Fruit fly (Drosophila melanogaster) whole organism, wandering third instar larva: ENCODE results near the gene CG31948.

Experiments
- Abd-B ChIP-seq: fragments of >200 bp; optimal IDR thresholded peaks from 2 replicates; lab custom pipeline; 2017; ENCODE audit warnings: missing biosample characterization, missing genetic modification characterization
- CG9705 ChIP-seq: fragments of 200-800 bp; sonication (Bioruptor generic); optimal IDR thresholded peaks from 2 replicates; lab custom pipeline; 2018; ENCODE audit warnings: missing biosample characterization, mild to moderate bottlenecking, missing genetic modification characterization
- Dfd ChIP-seq: fragments of >200 bp; optimal IDR thresholded peaks from 2 replicates; lab custom pipeline; 2017; ENCODE audit warnings: missing biosample characterization, missing genetic modification characterization
- Dif ChIP-seq: fragments of 200-275, 200-300 bp; sonication (Bioruptor generic); optimal IDR thresholded peaks from 2 replicates; lab custom pipeline; 2018; ENCODE audit warnings: missing biosample characterization, missing genetic modification characterization; ENCODE audit not compliant: partially characterized antibody
- GATAd ChIP-seq: sonication (Bioruptor generic); optimal IDR thresholded peaks from 2 replicates; lab custom pipeline; 2016; ENCODE audit warnings: missing biosample characterization, missing genetic modification characterization
- HLH106 ChIP-seq: fragments of 200-800 bp; optimal IDR thresholded peaks from 3 replicates; lab custom pipeline; 2019; ENCODE audit warnings: missing biosample characterization, mild to moderate bottlenecking, missing genetic modification characterization, moderate library complexity
- Hnf4 ChIP-seq: fragments of 200-800 bp; sonication (Bioruptor generic); optimal IDR thresholded peaks from 2 replicates; lab custom pipeline; 2016; ENCODE audit warnings: missing biosample characterization, mild to moderate bottlenecking, missing genetic modification characterization
- Hr78 ChIP-seq: fragments of >200 bp; optimal IDR thresholded peaks from 2 replicates; lab custom pipeline; 2017; ENCODE audit warnings: missing biosample characterization, missing genetic modification characterization
- Jra ChIP-seq: sonication (Bioruptor generic); optimal IDR thresholded peaks from 2 replicates; lab custom pipeline; 2016; ENCODE audit warnings: missing biosample characterization, missing genetic modification characterization
- Mio ChIP-seq: sonication (Bioruptor generic); optimal IDR thresholded peaks from 2 replicates; lab custom pipeline; 2016; ENCODE audit warnings: missing biosample characterization, missing genetic modification characterization
- Myc ChIP-seq: fragments of >200 bp; optimal IDR thresholded peaks from 2 replicates; lab custom pipeline; 2017
- N ChIP-seq: fragments of >200 bp; optimal IDR thresholded peaks from 2 replicates; lab custom pipeline; 2018; ENCODE audit warnings: missing biosample characterization, missing external identifiers, missing genetic modification characterization
- OdsH ChIP-seq: fragments of 200-800 bp; sonication (Bioruptor generic); optimal IDR thresholded peaks from 2 replicates; lab custom pipeline; 2016; ENCODE audit warnings: missing biosample characterization, mild to moderate bottlenecking, missing genetic modification characterization
- Rel ChIP-seq, 2 experiments: fragments of 200-800 bp; sonication (Bioruptor generic) in 1 of 2; optimal IDR thresholded peaks; 2 replicates in 1 of 2; 3 replicates in 1 of 2; lab custom pipeline; 2016 to 2019; ENCODE audit warnings: mild to moderate bottlenecking in 2 of 2, missing biosample characterization in 2 of 2, missing genetic modification characterization in 2 of 2, moderate library complexity in 1 of 2
- Sp1 ChIP-seq: fragments of 200-800 bp; sonication (Bioruptor generic); optimal IDR thresholded peaks from 3 replicates; lab custom pipeline; 2019; ENCODE audit warnings: missing biosample characterization, mild to moderate bottlenecking, missing genetic modification characterization, moderate library complexity
- br ChIP-seq: fragments of 200-800 bp; sonication (Bioruptor generic); optimal IDR thresholded peaks from 2 replicates; lab custom pipeline; 2016; ENCODE audit warnings: missing biosample characterization, missing genetic modification characterization
- brk ChIP-seq: fragments of 200-800 bp; sonication (Bioruptor generic); optimal IDR thresholded peaks from 2 replicates; lab custom pipeline; 2016; ENCODE audit warnings: missing biosample characterization, mild to moderate bottlenecking, missing genetic modification characterization
- dl ChIP-seq, 2 experiments: fragments of 175-275, 200-275 bp in 1 of 2; fragments of 200-275 bp in 1 of 2; sonication (Bioruptor generic); optimal IDR thresholded peaks; lab custom pipeline; 2018; ENCODE audit warnings: mild to moderate bottlenecking in 2 of 2, missing biosample characterization in 2 of 2, missing genetic modification characterization in 2 of 2, moderate library complexity in 2 of 2; ENCODE audit not compliant: partially characterized antibody in 2 of 2, insufficient read depth in 1 of 2
- dmrt93B ChIP-seq: fragments of 200-800 bp; sonication (Bioruptor generic); optimal IDR thresholded peaks from 2 replicates; lab custom pipeline; 2018; ENCODE audit warnings: missing biosample characterization, mild to moderate bottlenecking, missing genetic modification characterization
- dsf ChIP-seq: sonication (Bioruptor generic); optimal IDR thresholded peaks from 2 replicates; lab custom pipeline; 2016; ENCODE audit warnings: missing biosample characterization, missing genetic modification characterization, borderline replicate concordance
- ey ChIP-seq: fragments of 200-800 bp; sonication (Bioruptor generic); optimal IDR thresholded peaks from 2 replicates; lab custom pipeline; 2016; ENCODE audit warnings: missing biosample characterization, missing genetic modification characterization
- foxo ChIP-seq, 2 experiments: fragments of 200-800 bp; sonication (Bioruptor generic); optimal IDR thresholded peaks; 2 replicates in 1 of 2; 3 replicates in 1 of 2; lab custom pipeline; 2016 to 2017; ENCODE audit warnings: missing biosample characterization in 2 of 2, missing genetic modification characterization in 2 of 2
- fru ChIP-seq: fragments of 200-800 bp; sonication (Bioruptor generic); optimal IDR thresholded peaks from 3 replicates; lab custom pipeline; 2016; ENCODE audit warnings: missing biosample characterization, mild to moderate bottlenecking, missing genetic modification characterization
- h ChIP-seq: fragments of 200-800 bp; sonication (Bioruptor generic); optimal IDR thresholded peaks from 3 replicates; lab custom pipeline; 2016; ENCODE audit warnings: missing biosample characterization, mild to moderate bottlenecking, missing genetic modification characterization
- jim ChIP-seq: fragments of 175-275, 200-325 bp; sonication (Bioruptor generic); optimal IDR thresholded peaks from 2 replicates; lab custom pipeline; 2016; ENCODE audit warnings: missing biosample characterization, mild to moderate bottlenecking, missing genetic modification characterization
- lola ChIP-seq: fragments of >200 bp; optimal IDR thresholded peaks from 2 replicates; lab custom pipeline; 2017; ENCODE audit warnings: missing biosample characterization, missing genetic modification characterization
- pan ChIP-seq: fragments of >200 bp; optimal IDR thresholded peaks from 2 replicates; lab custom pipeline; 2017
- psq ChIP-seq: fragments of 200-800 bp; sonication (Bioruptor generic); optimal IDR thresholded peaks from 3 replicates; lab custom pipeline; 2017; ENCODE audit warnings: missing biosample characterization, mild to moderate bottlenecking, missing genetic modification characterization, moderate library complexity
- sage ChIP-seq: fragments of 200-800 bp; sonication (Bioruptor generic); optimal IDR thresholded peaks from 2 replicates; lab custom pipeline; 2016; ENCODE audit warnings: missing biosample characterization, mild to moderate bottlenecking, missing genetic modification characterization
- tai ChIP-seq: sonication (Bioruptor generic); optimal IDR thresholded peaks from 2 replicates; lab custom pipeline; 2016; ENCODE audit warnings: missing biosample characterization, missing genetic modification characterization
- usp ChIP-seq: fragments of >200 bp; optimal IDR thresholded peaks from 2 replicates; lab custom pipeline; 2017; ENCODE audit warnings: missing biosample characterization, missing genetic modification characterization
- woc ChIP-seq: sonication (Bioruptor generic); optimal IDR thresholded peaks from 2 replicates; lab custom pipeline; 2016; ENCODE audit warnings: missing biosample characterization, mild to moderate bottlenecking, missing genetic modification characterization

CG31948 gene

DNA sequence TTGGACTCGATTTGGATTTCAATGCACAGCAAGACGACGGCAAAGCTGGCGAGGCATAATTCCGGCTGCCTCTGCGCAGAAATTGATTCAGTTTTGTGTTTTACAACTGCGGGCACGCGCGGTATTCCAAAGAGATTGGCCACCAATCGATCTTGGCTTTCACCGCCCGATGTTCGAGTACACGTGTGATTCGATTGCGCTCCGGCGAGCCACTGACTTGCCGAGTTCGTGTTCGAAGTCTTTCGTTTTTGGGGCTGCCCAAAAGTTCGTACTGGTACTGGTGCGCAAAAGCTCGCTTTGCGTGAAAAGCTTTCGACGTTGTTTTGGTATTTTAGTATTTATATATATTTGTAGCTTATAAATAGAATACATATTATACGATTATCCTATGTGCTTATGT lies 1.4 kb downstream of the CG31948 start, which contains the start of gene CG18641:
Gene CG18641, minus strand, starts transcription at position 214 of the 400 bp plus-strand sequence.
- TF ChIP-seq N (GFP tag; lab: Kevin White, UChicago) = no peak
- no peak for TF ChIP-seq GATAd (GFP tag; lab: Kevin White, UChicago)
- TF ChIP-seq Myc = no peak
- no peak for TF ChIP-seq Sp1 (GFP tag; lab: Kevin White, UChicago)
- TF ChIP-seq psq = no peak
- no peak for TF ChIP-seq Abd-B (GFP tag; lab: Kevin White, UChicago)
- TF ChIP-seq fru (GFP tag; lab: Kevin White, UChicago) = no peak
- TF ChIP-seq Hr78 (GFP tag; lab: Kevin White, UChicago) = no peak
- TF ChIP-seq Mio (GFP tag; lab: Kevin White, UChicago) = no peak
- TF ChIP-seq Dif (GFP tag; lab: Kevin White, UChicago) = no peak
- TF ChIP-seq lola (GFP tag; lab: Kevin White, UChicago) = no peak

DNA sequence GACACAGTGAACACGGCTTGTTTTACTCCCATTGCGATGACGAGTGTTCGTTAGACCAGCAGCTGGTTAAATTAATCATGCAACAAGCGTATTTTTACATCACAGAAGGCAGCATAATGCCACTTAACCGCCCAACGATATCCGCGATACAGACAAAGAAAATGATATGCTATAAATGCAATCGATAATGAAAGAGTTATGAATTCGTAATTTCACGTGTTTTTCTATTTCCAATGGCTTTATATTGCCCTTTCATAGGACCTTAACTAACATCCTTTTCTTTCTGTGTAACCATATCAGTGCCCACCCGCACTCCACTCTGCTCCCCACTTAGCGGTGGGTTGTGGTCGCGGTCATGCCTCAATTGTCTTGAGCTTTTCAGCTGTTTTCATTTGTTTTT lies 3.4 kb downstream of the CG31948 start:
- TF ChIP-seq usp (GFP tag; lab: Kevin White, UChicago) (no peak), woc (GFP tag; lab: Kevin White, UChicago) (no peak), Myc (no peak)

DNA sequence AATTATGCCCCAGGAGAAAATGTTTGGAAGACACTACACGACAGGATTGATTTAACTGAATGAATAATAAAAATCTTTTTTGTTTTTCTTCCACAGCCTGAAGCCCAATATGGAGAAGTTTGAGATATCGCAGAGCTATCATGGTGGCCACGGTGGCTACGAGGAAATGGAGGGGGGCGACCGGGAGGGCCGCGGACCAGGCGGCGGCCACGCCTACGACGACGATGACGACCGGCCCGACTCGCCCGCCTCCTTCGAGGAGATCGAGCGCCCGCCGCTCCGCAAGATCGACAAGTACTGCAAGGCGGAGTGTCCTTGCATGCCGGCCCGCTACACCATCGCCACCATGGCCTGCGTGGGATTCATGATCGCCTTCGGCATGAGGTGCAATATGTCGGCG lies 11.9 kb downstream of the CG31948 start:
- TF ChIP-seq Dfd (peak; percentile 98), lola (GFP tag; lab: Kevin White, UChicago) (no peak), Myc (no peak), Dif (GFP tag; lab: Kevin White, UChicago) (no peak), Sp1 (GFP tag; lab: Kevin White, UChicago) (no peak), fru (GFP tag; lab: Kevin White, UChicago) (no peak), Rel (GFP tag; optimal IDR thresholded peaks at IDR 0.05; lab: Kevin White, UChicago) (no peak), Rel (tag; optimal IDR thresholded peaks at IDR 0.05; lab: Kevin White, UChicago) (no peak), sage (GFP tag; lab: Kevin White, UChicago) (no peak)

DNA sequence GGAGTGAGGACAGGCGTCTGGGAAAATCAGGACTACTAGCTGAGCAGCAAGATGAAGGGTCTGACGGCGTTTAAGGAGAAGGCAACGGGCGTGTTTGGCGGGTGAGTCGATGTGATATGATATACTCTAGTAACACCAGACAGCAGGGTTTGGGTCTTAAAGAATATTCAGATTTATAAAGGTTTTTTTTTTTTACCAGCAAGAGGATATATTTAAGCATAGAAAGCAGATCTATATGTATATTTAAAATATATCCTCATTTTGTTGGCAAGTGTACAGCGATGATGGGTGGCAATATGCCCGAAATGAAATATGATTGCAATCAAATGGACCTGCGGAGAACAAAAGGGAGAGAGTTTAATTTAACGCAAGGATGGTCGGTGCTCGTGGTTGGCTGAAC lies 14.3 kb downstream of the CG31948 start:
- TF ChIP-seq foxo (GFP tag; optimal IDR thresholded peaks at IDR 0.05; lab: Kevin White, UChicago) = peak in 1 of 2 experiments; percentile 13
- TF ChIP-seq sage (GFP tag; lab: Kevin White, UChicago) = no peak
- no peak for TF ChIP-seq fru (GFP tag; lab: Kevin White, UChicago)
- TF ChIP-seq Myc = no peak
- no peak for TF ChIP-seq psq
- no peak for TF ChIP-seq h

DNA sequence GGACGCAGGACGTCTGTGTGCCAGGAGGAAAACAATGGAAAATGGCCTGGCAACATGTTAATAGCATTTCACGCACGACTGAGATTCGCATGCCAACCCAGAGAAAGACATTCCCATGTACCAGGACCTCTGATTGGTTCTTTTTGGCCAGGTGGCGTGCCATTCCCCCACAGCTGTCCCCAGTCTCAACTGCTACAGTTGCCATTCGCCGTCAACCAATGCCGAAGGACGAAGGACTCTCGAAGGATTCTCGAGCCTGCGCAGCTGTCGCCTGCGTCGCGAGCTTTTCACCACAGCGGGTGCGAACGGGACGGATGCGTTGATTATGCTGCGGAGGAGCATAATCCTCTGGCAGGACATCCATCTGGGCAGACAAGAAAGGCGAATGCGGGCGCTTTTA lies 16.6 kb downstream of the CG31948 start, which contains the start of gene VGlut:
Gene VGlut, plus strand, starts transcription at position 399 of the 400 bp plus-strand sequence.
- TF ChIP-seq usp (GFP tag; lab: Kevin White, UChicago) (no peak), sage (GFP tag; lab: Kevin White, UChicago) (no peak), foxo (GFP tag; optimal IDR thresholded peaks at IDR 0.05; lab: Kevin White, UChicago) (no peak), woc (GFP tag; lab: Kevin White, UChicago) (no peak), br (GFP tag; lab: Kevin White, UChicago) (no peak), tai (no peak), ey (GFP tag; lab: Kevin White, UChicago) (no peak), dl (GFP tag; optimal IDR thresholded peaks at IDR 0.05; lab: Kevin White, UChicago; ENCODE audit: insufficient read depth in 1 of 2, partially characterized antibody in 2 of 2) (no peak), CG9705 (GFP tag; lab: Kevin White, UChicago) (no peak), Mio (GFP tag; lab: Kevin White, UChicago) (no peak), jim (no peak), OdsH (GFP tag; lab: Kevin White, UChicago) (no peak), dsf (no peak)

DNA sequence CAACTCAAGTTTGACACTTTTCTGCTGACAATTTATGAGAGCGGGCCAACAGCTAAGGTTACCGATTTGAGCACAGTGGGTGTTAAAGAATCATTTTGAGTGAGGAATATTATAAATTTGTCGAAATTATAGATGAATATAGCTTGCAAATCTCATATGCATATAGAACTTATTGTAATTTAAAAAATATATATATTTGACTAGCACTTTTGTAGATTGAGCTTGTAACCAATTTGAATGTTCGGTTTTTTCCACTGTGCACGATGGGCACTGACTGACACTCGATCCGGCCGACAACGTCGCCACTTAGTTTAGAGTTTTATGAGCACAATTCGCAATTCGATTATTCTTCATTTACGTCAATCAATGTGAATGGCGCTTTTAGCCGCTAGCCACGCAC lies 18.1 kb downstream of the CG31948 start:
- TF ChIP-seq Abd-B (GFP tag; lab: Kevin White, UChicago) = no peak
- peak in 1 of 2 experiments; percentile 3 for TF ChIP-seq foxo (GFP tag; optimal IDR thresholded peaks at IDR 0.05; lab: Kevin White, UChicago)

DNA sequence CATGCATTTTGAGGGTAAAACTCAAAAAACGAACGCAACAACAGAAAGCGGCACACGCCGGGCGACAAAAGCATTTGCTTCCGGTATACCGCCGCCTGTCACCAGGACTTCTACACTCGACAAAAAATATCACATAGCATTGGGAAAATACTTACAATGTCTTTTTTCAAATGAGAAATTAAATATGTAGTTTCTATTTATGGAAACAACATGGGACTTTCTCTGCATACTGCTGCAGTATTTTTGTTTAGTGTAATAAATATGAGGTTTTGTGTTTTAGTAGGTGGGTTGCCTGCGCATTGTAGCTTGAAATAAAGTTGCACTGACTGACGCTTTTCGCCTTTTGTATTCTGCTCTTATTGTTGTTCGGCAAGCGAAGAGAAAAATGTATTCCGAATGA lies 19.4 kb downstream of the CG31948 start:
- no peak for TF ChIP-seq pan (lab: Kevin White, UChicago)
- TF ChIP-seq usp (GFP tag; lab: Kevin White, UChicago) = no peak
- TF ChIP-seq foxo (GFP tag; optimal IDR thresholded peaks at IDR 0.05; lab: Kevin White, UChicago) = peak in 1 of 2 experiments; percentile 40
- TF ChIP-seq lola (GFP tag; lab: Kevin White, UChicago) = no peak
- peak; percentile 31 for TF ChIP-seq fru (GFP tag; lab: Kevin White, UChicago)
- no peak for TF ChIP-seq Hnf4 (GFP tag; lab: Kevin White, UChicago)
- TF ChIP-seq dl (GFP tag; optimal IDR thresholded peaks at IDR 0.05; lab: Kevin White, UChicago; ENCODE audit: insufficient read depth in 1 of 2, partially characterized antibody in 2 of 2) = no peak
- TF ChIP-seq ey (GFP tag; lab: Kevin White, UChicago) = peak; percentile 24
- no peak for TF ChIP-seq CG9705 (GFP tag; lab: Kevin White, UChicago)
- TF ChIP-seq dmrt93B (GFP tag; lab: Kevin White, UChicago) = no peak
- no peak for TF ChIP-seq tai
- no peak for TF ChIP-seq Myc
- TF ChIP-seq HLH106 (tag; lab: Kevin White, UChicago) = peak; percentile 22
- TF ChIP-seq Jra = no peak
- peak; percentile 20 for TF ChIP-seq h
- no peak for TF ChIP-seq brk (GFP tag; lab: Kevin White, UChicago)
- no peak for TF ChIP-seq N (GFP tag; lab: Kevin White, UChicago)
- no peak for TF ChIP-seq jim
